Worm (Caenorhabditis elegans) whole organism, L2 larva: ENCODE measurements around the gene VF13D12L.3.

ENCODE experiments used
- R02D3.7 ChIP-seq: fragments of 150-350 bp; optimal IDR thresholded peaks from 2 replicates; lab custom pipeline; 2014; ENCODE audit warnings: missing biosample characterization, missing genetic modification characterization
- ceh-16 ChIP-seq: fragments of 150-350 bp; optimal IDR thresholded peaks from 2 replicates; lab custom pipeline; 2014; ENCODE audit warnings: missing biosample characterization, missing genetic modification characterization
- mab-5 ChIP-seq: fragments of 150-350 bp; optimal IDR thresholded peaks from 2 replicates; lab custom pipeline; 2014; ENCODE audit warnings: missing biosample characterization, missing genetic modification characterization
- nhr-10 ChIP-seq: sonication (generic microtip); optimal IDR thresholded peaks from 2 replicates; lab custom pipeline; 2017; ENCODE audit warnings: missing biosample characterization, missing genetic modification characterization

- TF ChIP-seq R02D3.7 (no peak), mab-5 (no peak), nhr-10 (no peak), ceh-16 (tag; lab: Kevin White, UChicago) (no peak)
These were observed 26.7 kb downstream of the VF13D12L.3 start, which contains the start of gene F13D12.8 for ce11 chrII:11732513-11732912.
